Fruit fly (Drosophila melanogaster): ENCODE measurements around the gene Mst87F.

Gene Mst87F

DNA sequence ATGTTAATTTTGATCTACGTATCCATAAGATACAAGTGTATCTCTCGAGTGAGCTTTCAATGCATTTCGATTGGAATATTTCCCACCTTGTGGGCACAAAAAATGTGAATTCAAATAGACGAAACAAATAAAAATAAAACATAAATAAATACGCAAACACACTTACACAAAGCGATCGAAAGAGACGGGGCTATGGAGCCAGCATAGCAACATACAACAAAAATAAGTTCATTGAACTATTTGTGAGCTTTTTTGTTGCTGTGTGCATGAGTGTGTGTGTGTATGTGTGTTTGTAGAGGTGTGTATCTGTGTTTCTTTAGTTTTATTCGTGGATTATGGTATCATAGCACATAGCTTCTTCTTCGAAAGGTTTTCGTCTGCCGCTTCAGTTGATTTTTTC is 7.3 kb downstream of the Mst87F start (continued):
- TF ChIP-seq CG33213 (GFP tag; optimal IDR thresholded peaks at IDR 0.05) (no peak), btn (GFP tag; optimal IDR thresholded peaks at IDR 0.05) (no peak), Hr78 (GFP tag; optimal IDR thresholded peaks at IDR 0.05) (peak in 1 of 2 experiments; percentile 27), CG4360 (GFP tag; IDR thresholded peaks at IDR 0.05) (peak; percentile 48; the same call in 1 of the 2 replicates), eyg (GFP tag; optimal IDR thresholded peaks at IDR 0.05) (no peak), bcd (GFP tag; optimal IDR thresholded peaks at IDR 0.05) (no peak), unpg (GFP tag; optimal IDR thresholded peaks at IDR 0.05) (peak; percentile 22), Fer2 (tag; optimal IDR thresholded peaks at IDR 0.05) (no peak), CG8924 (tag; optimal IDR thresholded peaks at IDR 0.05) (peak; percentile 4), CG10431 (GFP tag; optimal IDR thresholded peaks at IDR 0.05) (no peak), ase (GFP tag; IDR thresholded peaks at IDR 0.05) (no peak), CG7963 (GFP tag; IDR thresholded peaks at IDR 0.05; ENCODE audit: partially characterized antibody) (no peak), unc-4 (GFP tag; IDR thresholded peaks at IDR 0.05; ENCODE audit: partially characterized antibody) (no peak), HLHmδ (GFP tag; optimal IDR thresholded peaks at IDR 0.05) (no peak), al (GFP tag; IDR thresholded peaks at IDR 0.05) (no peak), CG13123 (GFP tag; optimal IDR thresholded peaks at IDR 0.05) (no peak), Six4 (GFP tag; optimal IDR thresholded peaks at IDR 0.05) (no peak), CG10209 (GFP tag; optimal IDR thresholded peaks at IDR 0.05) (no peak), shn (GFP tag; optimal IDR thresholded peaks at IDR 0.05) (no peak), Oaz (GFP tag; IDR thresholded peaks at IDR 0.05) (no peak), vnd (GFP tag; IDR thresholded peaks at IDR 0.05; ENCODE audit: partially characterized antibody) (no peak), schlank (tag; optimal IDR thresholded peaks at IDR 0.05) (no peak), CG2678 (tag; optimal IDR thresholded peaks at IDR 0.05) (peak; percentile 33), CG1832 (GFP tag; optimal IDR thresholded peaks at IDR 0.05) (no peak), abd-A (tag; optimal IDR thresholded peaks at IDR 0.05) (peak; percentile 90), Bteb2 (GFP tag; optimal IDR thresholded peaks at IDR 0.05) (no peak), tna (GFP tag; IDR thresholded peaks at IDR 0.05; ENCODE audit: partially characterized antibody) (no peak), ara (GFP tag; IDR thresholded peaks at IDR 0.05) (no peak), Chrac-16 (GFP tag; optimal IDR thresholded peaks at IDR 0.05) (no peak), maf-S (GFP tag; optimal IDR thresholded peaks at IDR 0.05) (no peak), H2.0 (GFP tag; IDR thresholded peaks at IDR 0.05) (no peak), CG30431 (GFP tag; optimal IDR thresholded peaks at IDR 0.05) (no peak), eve (GFP tag; optimal IDR thresholded peaks at IDR 0.05) (no peak), grn (GFP tag; optimal IDR thresholded peaks at IDR 0.05) (no peak), sd (tag; optimal IDR thresholded peaks at IDR 0.05) (peak; percentile 80), nau (GFP tag; optimal IDR thresholded peaks at IDR 0.05) (peak; percentile 30), Lim3 (GFP tag; IDR thresholded peaks at IDR 0.05) (no peak), CG2199 (GFP tag; IDR thresholded peaks at IDR 0.05) (no peak), odd (GFP tag; optimal IDR thresholded peaks at IDR 0.05) (no peak), Sry-δ (GFP tag; optimal IDR thresholded peaks at IDR 0.05) (no peak), insv (GFP tag; optimal IDR thresholded peaks at IDR 0.05) (no peak), Atf3 (GFP tag; optimal IDR thresholded peaks at IDR 0.05) (no peak), amos (GFP tag; IDR thresholded peaks at IDR 0.05; ENCODE audit: partially characterized antibody) (no peak), CG10462 (GFP tag; optimal IDR thresholded peaks at IDR 0.05) (no peak), pros (GFP tag; optimal IDR thresholded peaks at IDR 0.05) (no peak), zen2 (GFP tag; IDR thresholded peaks at IDR 0.05; ENCODE audit: partially characterized antibody) (no peak), Ets97D (GFP tag; optimal IDR thresholded peaks at IDR 0.05) (no peak), E2f2 (GFP tag; IDR thresholded peaks at IDR 0.05) (no peak), CG12942 (GFP tag; optimal IDR thresholded peaks at IDR 0.05) (no peak), CG4328 (GFP tag; optimal IDR thresholded peaks at IDR 0.05) (no peak), CG7928 (GFP tag; optimal IDR thresholded peaks at IDR 0.05) (no peak)
